Worm (Caenorhabditis elegans) whole organism, L2 larva: ENCODE data around the gene D1044.4.

ENCODE experiments used
- ama-1 ChIP-seq: fragments of 150-350 bp; optimal IDR thresholded peaks from 2 replicates; lab custom pipeline; 2018; ENCODE audit warnings: inconsistent platforms
- nhr-237 ChIP-seq: fragments of 150-350 bp; optimal IDR thresholded peaks from 2 replicates; lab custom pipeline; 2014; ENCODE audit warnings: missing biosample characterization, missing genetic modification characterization
- unc-62 ChIP-seq: fragments of 150-350 bp; optimal IDR thresholded peaks from 2 replicates; lab custom pipeline; 2014; ENCODE audit warnings: missing biosample characterization, missing genetic modification reagents, missing genetic modification characterization

- TF ChIP-seq nhr-237 (tag; lab: Kevin White, UChicago), result no peak
- TF ChIP-seq unc-62 (GFP tag; lab: Kevin White, UChicago), result no peak
- no peak for TF ChIP-seq ama-1 (lab: Kevin White, UChicago)
These were observed 13.2 kb downstream of the D1044.4 start, which contains the start of gene D1044.7 for ce11 chrIII:5508669-5509068.
